Worm (Caenorhabditis elegans): Measurements from ENCODE around the gene pde-4.

Gene pde-4

ce11 chrII:7697156-7697555, 46.1 kb upstream of the pde-4 start:
- TF ChIP-seq fkh-8 (tag; optimal IDR thresholded peaks at IDR 0.05) (no peak), pag-3 (tag; optimal IDR thresholded peaks at IDR 0.05; ENCODE audit: borderline replicate concordance, insufficient read depth) (no peak)

ce11 chrII:7695636-7696035, 44.6 kb upstream of the pde-4 start:
- TF ChIP-seq lin-35 (GFP tag; optimal IDR thresholded peaks at IDR 0.05) (peak in 1 of 2 experiments; percentile 24), pag-3 (tag; optimal IDR thresholded peaks at IDR 0.05; ENCODE audit: borderline replicate concordance, insufficient read depth) (no peak), elt-2 (tag; optimal IDR thresholded peaks at IDR 0.05) (peak; percentile 95), nhr-20 (tag; optimal IDR thresholded peaks at IDR 0.05) (peak; percentile 24), lin-15B (tag; optimal IDR thresholded peaks at IDR 0.05) (no peak), nhr-90 (tag; optimal IDR thresholded peaks at IDR 0.05; ENCODE audit: poor library complexity) (peak; percentile 20), lin-14 (GFP tag; optimal IDR thresholded peaks at IDR 0.05) (peak; percentile 33), tlp-1 (tag; optimal IDR thresholded peaks at IDR 0.05) (peak; percentile 36)

- TF ChIP-seq aha-1 (tag; optimal IDR thresholded peaks at IDR 0.05) (no peak), elt-2 (tag; optimal IDR thresholded peaks at IDR 0.05) (peak; percentile 56), hpl-2 (GFP tag; optimal IDR thresholded peaks at IDR 0.05) (no peak)
Observed at ce11 chrII:7694745-7695144, 43.7 kb upstream of the pde-4 start.

- no peak for TF ChIP-seq nhr-11 (tag; optimal IDR thresholded peaks at IDR 0.05)
- peak; percentile 65 for TF ChIP-seq elt-2 (tag; optimal IDR thresholded peaks at IDR 0.05)
Observed at ce11 chrII:7693929-7694328, 42.9 kb upstream of the pde-4 start, which contains the start of gene nhx-2. Gene nhx-2 (minus strand): TSS chrII:7693957.

ce11 chrII:7690384-7690783, 39.3 kb upstream of the pde-4 start, which contains the start of gene pid-1:
Gene pid-1 (minus strand): TSS chrII:7690556.
- no peak for TF ChIP-seq efl-3 (GFP tag; optimal IDR thresholded peaks at IDR 0.05)
- no peak for TF ChIP-seq unc-98 (GFP tag; IDR thresholded peaks at IDR 0.05)
- TF ChIP-seq xbp-1 (tag; optimal IDR thresholded peaks at IDR 0.05): no peak
- no peak for TF ChIP-seq pag-3 (tag; optimal IDR thresholded peaks at IDR 0.05; ENCODE audit: borderline replicate concordance, insufficient read depth)
- TF ChIP-seq lin-39 (tag; optimal IDR thresholded peaks at IDR 0.05): no peak
- no peak for TF ChIP-seq mef-2 (tag; optimal IDR thresholded peaks at IDR 0.05)

ce11 chrII:7684589-7684988, 33.5 kb upstream of the pde-4 start, which contains the start of gene F18A1.1:
Gene F18A1.1 (plus strand): TSS chrII:7684889.
- no peak for TF ChIP-seq hlh-17 (GFP tag; optimal IDR thresholded peaks at IDR 0.05; ENCODE audit: borderline replicate concordance)
- TF ChIP-seq sptf-1 (tag; optimal IDR thresholded peaks at IDR 0.05): no peak
- no peak for TF ChIP-seq nhr-77 (tag; optimal IDR thresholded peaks at IDR 0.05)
- TF ChIP-seq aly-2 (tag; optimal IDR thresholded peaks at IDR 0.05): no peak
- TF ChIP-seq hpl-2 (GFP tag; optimal IDR thresholded peaks at IDR 0.05): no peak
- peak; percentile 56 for TF ChIP-seq nhr-85 (tag)
- TF ChIP-seq unc-62 (GFP tag; optimal IDR thresholded peaks at IDR 0.05): no peak

ce11 chrII:7682488-7682887, 31.4 kb upstream of the pde-4 start:
- TF ChIP-seq aly-2 (tag; optimal IDR thresholded peaks at IDR 0.05) (no peak), nhr-85 (tag) (peak; percentile 52), dsc-1 (tag; optimal IDR thresholded peaks at IDR 0.05) (no peak), ceh-90 (tag; optimal IDR thresholded peaks at IDR 0.05) (no peak), efl-1 (optimal IDR thresholded peaks at IDR 0.05) (no peak), efl-1 (GFP tag; optimal IDR thresholded peaks at IDR 0.05 in 1 of 2) (no peak), tbx-2 (tag; optimal IDR thresholded peaks at IDR 0.05) (no peak), lin-15B (tag; optimal IDR thresholded peaks at IDR 0.05) (no peak), nhr-12 (tag; optimal IDR thresholded peaks at IDR 0.05) (no peak), efl-3 (GFP tag; optimal IDR thresholded peaks at IDR 0.05) (no peak), ztf-4 (tag; optimal IDR thresholded peaks at IDR 0.05) (peak; percentile 3), unc-98 (GFP tag; IDR thresholded peaks at IDR 0.05) (no peak)

Data from whole organism, L1 larva.